Worm (Caenorhabditis elegans) whole organism, midembryonic: ENCODE data around the gene Y25C1A.7.

Experiments used
- klf-2 ChIP-seq: fragments of 200-800 bp; sonication (Bioruptor generic); conservative IDR thresholded peaks from 2 replicates; pipeline ENCODE4 v1.3.6; 2022; ENCODE audit warnings: missing genetic modification reagents, missing genetic modification characterization, missing compliant biosample characterization
- ref-1 ChIP-seq: fragments of 200-800 bp; sonication (Bioruptor generic); conservative IDR thresholded peaks from 2 replicates; pipeline ENCODE4 v1.3.6; 2022; ENCODE audit warnings: missing genetic modification reagents, missing genetic modification characterization, missing compliant biosample characterization
- ztf-29 ChIP-seq: fragments of 200-800 bp; sonication (Bioruptor generic); IDR thresholded peaks from 2 replicates; pipeline ENCODE4 v1.3.6; 2022; ENCODE audit warnings: missing genetic modification reagents, missing genetic modification characterization, missing compliant biosample characterization

DNA sequence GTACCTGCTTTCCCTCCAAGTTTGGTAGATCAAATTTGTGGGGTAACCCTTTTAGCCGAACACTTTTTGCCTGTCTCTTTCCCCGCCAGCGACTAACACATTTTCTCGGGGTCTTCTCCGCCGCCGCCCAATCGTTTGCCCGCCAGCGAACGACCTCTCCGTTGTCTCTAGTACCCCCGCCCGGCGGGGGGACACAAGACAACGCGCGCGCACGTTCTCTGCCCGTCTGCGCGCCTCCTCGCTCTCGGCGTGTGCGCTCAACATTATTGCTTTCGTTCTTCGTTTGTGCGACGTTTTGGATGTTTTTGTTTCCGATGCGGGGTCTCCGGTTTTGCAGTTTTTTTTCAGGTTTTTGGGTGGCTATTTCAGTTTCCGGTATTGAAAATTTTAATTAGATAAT lies 15.3 kb downstream of the Y25C1A.7 start:
- 0 out of 2 replicates have a peak, but pooled peaks have one; percentile 21 for TF ChIP-seq ztf-29 (GFP tag; lab: Robert Waterston, UW)
- TF ChIP-seq ref-1 (GFP tag; lab: Robert Waterston, UW), result no peak
- no peak for TF ChIP-seq klf-2 (GFP tag; lab: Robert Waterston, UW)
